Worm (Caenorhabditis elegans) whole organism, L2 larva: ENCODE measurements around the gene F53H1.4.

ENCODE experiments used
- C34F6.9 ChIP-seq: fragments of 150-350 bp; optimal IDR thresholded peaks from 2 replicates; lab custom pipeline; 2014; ENCODE audit warnings: missing biosample characterization, missing genetic modification characterization
- F13H6.1 ChIP-seq: sonication (generic microtip); optimal IDR thresholded peaks from 2 replicates; lab custom pipeline; 2016; ENCODE audit warnings: missing genetic modification characterization, missing compliant biosample characterization
- R02D3.7 ChIP-seq: fragments of 150-350 bp; optimal IDR thresholded peaks from 2 replicates; lab custom pipeline; 2014; ENCODE audit warnings: missing biosample characterization, missing genetic modification characterization
- Y55F3AM.14 ChIP-seq: fragments of 200-800 bp; sonication (Bioruptor generic); optimal IDR thresholded peaks from 2 replicates; lab custom pipeline; 2018; ENCODE audit warnings: mild to moderate bottlenecking, missing genetic modification characterization, missing compliant biosample characterization
- ZK546.5 ChIP-seq: sonication (generic microtip); optimal IDR thresholded peaks from 2 replicates; lab custom pipeline; 2017; ENCODE audit warnings: missing biosample characterization, missing genetic modification characterization
- alr-1 ChIP-seq: fragments of 150-350 bp; optimal IDR thresholded peaks from 2 replicates; lab custom pipeline; 2014; ENCODE audit warnings: missing biosample characterization, missing genetic modification characterization
- aly-2 ChIP-seq: fragments of 150-350 bp; optimal IDR thresholded peaks from 2 replicates; lab custom pipeline; 2014; ENCODE audit warnings: missing biosample characterization, missing genetic modification characterization
- ama-1 ChIP-seq: fragments of 150-350 bp; optimal IDR thresholded peaks from 2 replicates; lab custom pipeline; 2018; ENCODE audit warnings: inconsistent platforms
- blmp-1 ChIP-seq: sonication (generic microtip); optimal IDR thresholded peaks from 2 replicates; lab custom pipeline; 2017; ENCODE audit warnings: missing genetic modification characterization, mild to moderate bottlenecking, missing compliant biosample characterization, antibody characterized with exemption, moderate library complexity; ENCODE audit not compliant: insufficient read depth
- ceh-16 ChIP-seq: fragments of 150-350 bp; optimal IDR thresholded peaks from 2 replicates; lab custom pipeline; 2014; ENCODE audit warnings: missing biosample characterization, missing genetic modification characterization
- ceh-82 ChIP-seq: fragments of 150-350 bp; optimal IDR thresholded peaks from 2 replicates; lab custom pipeline; 2014; ENCODE audit warnings: missing biosample characterization, missing genetic modification characterization
- crh-2 ChIP-seq: sonication (generic microtip); optimal IDR thresholded peaks from 2 replicates; lab custom pipeline; 2017; ENCODE audit warnings: missing biosample characterization, missing genetic modification characterization
- dmd-4 ChIP-seq: sonication (generic microtip); optimal IDR thresholded peaks from 2 replicates; lab custom pipeline; 2017; ENCODE audit warnings: missing biosample characterization, missing genetic modification characterization
- egl-27 ChIP-seq: sonication (generic microtip); optimal IDR thresholded peaks from 3 replicates; lab custom pipeline; 2017; ENCODE audit warnings: missing biosample characterization, missing genetic modification reagents, missing genetic modification characterization
- elt-1 ChIP-seq: fragments of 150-350 bp; optimal IDR thresholded peaks from 2 replicates; lab custom pipeline; 2014; ENCODE audit warnings: missing biosample characterization, missing genetic modification characterization
- elt-3 ChIP-seq: sonication (generic microtip); optimal IDR thresholded peaks from 2 replicates; lab custom pipeline; 2017; ENCODE audit warnings: missing biosample characterization, missing genetic modification characterization
- fos-1 ChIP-seq: fragments of 150-350 bp; optimal IDR thresholded peaks from 2 replicates; lab custom pipeline; 2014; ENCODE audit warnings: missing biosample characterization, missing genetic modification characterization
- gmeb-1 ChIP-seq: fragments of 150-350 bp; optimal IDR thresholded peaks from 2 replicates; lab custom pipeline; 2014; ENCODE audit warnings: missing biosample characterization, missing genetic modification characterization
- lin-11 ChIP-seq: fragments of 150-350 bp; sonication (generic microtip); optimal IDR thresholded peaks from 2 replicates; lab custom pipeline; 2014; ENCODE audit warnings: missing biosample characterization, missing genetic modification characterization, inconsistent platforms, mixed read lengths
- lin-13 ChIP-seq: fragments of 150-350 bp; optimal IDR thresholded peaks from 2 replicates; lab custom pipeline; 2014; ENCODE audit warnings: missing biosample characterization, missing genetic modification reagents, missing genetic modification characterization
- lin-39 ChIP-seq: fragments of 150-350 bp; optimal IDR thresholded peaks from 2 replicates; lab custom pipeline; 2014; ENCODE audit warnings: missing biosample characterization, missing genetic modification reagents, missing genetic modification characterization
- lsy-2 ChIP-seq, 2 experiments: fragments of 150-350 bp in 1 of 2; sonication (generic microtip) in 1 of 2; optimal IDR thresholded peaks; 2 replicates each; lab custom pipeline; 2014 to 2017; ENCODE audit warnings: missing biosample characterization in 2 of 2, missing genetic modification characterization in 2 of 2
- mab-5 ChIP-seq: fragments of 150-350 bp; optimal IDR thresholded peaks from 2 replicates; lab custom pipeline; 2014; ENCODE audit warnings: missing biosample characterization, missing genetic modification characterization
- mbf-1 ChIP-seq: sonication (generic microtip); optimal IDR thresholded peaks from 2 replicates; lab custom pipeline; 2017; ENCODE audit warnings: missing biosample characterization, missing genetic modification characterization
- mdl-1 ChIP-seq, 2 experiments: fragments of 150-350 bp in 1 of 2; sonication (generic microtip) in 1 of 2; optimal IDR thresholded peaks; 2 replicates each; lab custom pipeline; 2017; ENCODE audit warnings: missing biosample characterization in 2 of 2, missing genetic modification characterization in 2 of 2
- nhr-10 ChIP-seq: sonication (generic microtip); optimal IDR thresholded peaks from 2 replicates; lab custom pipeline; 2017; ENCODE audit warnings: missing biosample characterization, missing genetic modification characterization
- nhr-11 ChIP-seq: fragments of 150-350 bp; optimal IDR thresholded peaks from 2 replicates; lab custom pipeline; 2014; ENCODE audit warnings: missing biosample characterization, missing genetic modification characterization
- nhr-12 ChIP-seq: fragments of 150-350 bp; optimal IDR thresholded peaks from 2 replicates; lab custom pipeline; 2014; ENCODE audit warnings: missing biosample characterization, missing genetic modification characterization
- nhr-129 ChIP-seq: fragments of 150-350 bp; optimal IDR thresholded peaks from 2 replicates; lab custom pipeline; 2014; ENCODE audit warnings: missing biosample characterization, missing genetic modification characterization
- nhr-21 ChIP-seq: fragments of 150-350 bp; optimal IDR thresholded peaks from 2 replicates; lab custom pipeline; 2014; ENCODE audit warnings: missing biosample characterization, missing genetic modification characterization
- nhr-23 ChIP-seq: fragments of 150-350 bp; optimal IDR thresholded peaks from 2 replicates; lab custom pipeline; 2014; ENCODE audit warnings: missing biosample characterization, missing genetic modification reagents, missing genetic modification characterization
- nhr-237 ChIP-seq: fragments of 150-350 bp; optimal IDR thresholded peaks from 2 replicates; lab custom pipeline; 2014; ENCODE audit warnings: missing biosample characterization, missing genetic modification characterization
- nhr-25 ChIP-seq: fragments of 150-350 bp; sonication (generic microtip); optimal IDR thresholded peaks from 3 replicates; lab custom pipeline; 2014; ENCODE audit warnings: missing biosample characterization, missing genetic modification characterization
- nhr-6 ChIP-seq: fragments of 150-350 bp; optimal IDR thresholded peaks from 2 replicates; lab custom pipeline; 2014; ENCODE audit warnings: missing biosample characterization, missing genetic modification characterization
- nhr-77 ChIP-seq: fragments of 150-350 bp; optimal IDR thresholded peaks from 2 replicates; lab custom pipeline; 2014; ENCODE audit warnings: missing biosample characterization, missing genetic modification characterization
- peb-1 ChIP-seq: fragments of 150-350 bp; optimal IDR thresholded peaks from 2 replicates; lab custom pipeline; 2014; ENCODE audit warnings: missing biosample characterization, missing genetic modification characterization
- sem-4 ChIP-seq: fragments of 150-350 bp; optimal IDR thresholded peaks from 2 replicates; lab custom pipeline; 2014; ENCODE audit warnings: missing biosample characterization, missing genetic modification reagents, missing genetic modification characterization
- skn-1 ChIP-seq: sonication (generic microtip); optimal IDR thresholded peaks from 2 replicates; lab custom pipeline; 2017; ENCODE audit warnings: missing biosample characterization, missing genetic modification characterization
- sma-3 ChIP-seq: sonication (generic microtip); optimal IDR thresholded peaks from 2 replicates; lab custom pipeline; 2016; ENCODE audit warnings: missing genetic modification reagents, missing genetic modification characterization, missing compliant biosample characterization
- sma-9 ChIP-seq, 2 experiments: fragments of 150-350 bp in 1 of 2; sonication (generic microtip) in 1 of 2; optimal IDR thresholded peaks; 2 replicates each; lab custom pipeline; 2014 to 2016; ENCODE audit warnings: missing genetic modification characterization in 2 of 2, mild to moderate bottlenecking in 1 of 2, missing biosample characterization in 1 of 2, missing compliant biosample characterization in 1 of 2, missing genetic modification reagents in 1 of 2, moderate library complexity in 1 of 2
- snpc-4 ChIP-seq: fragments of 150-350 bp; optimal IDR thresholded peaks from 2 replicates; lab custom pipeline; 2014; ENCODE audit warnings: missing biosample characterization, missing genetic modification characterization
- unc-39 ChIP-seq: fragments of 150-350 bp; optimal IDR thresholded peaks from 2 replicates; lab custom pipeline; 2014; ENCODE audit warnings: missing biosample characterization, missing genetic modification characterization
- unc-55 ChIP-seq: fragments of 150-350 bp; sonication (generic microtip); optimal IDR thresholded peaks from 3 replicates; lab custom pipeline; 2014; ENCODE audit warnings: missing biosample characterization, missing genetic modification reagents, missing genetic modification characterization
- unc-62 ChIP-seq: fragments of 150-350 bp; optimal IDR thresholded peaks from 2 replicates; lab custom pipeline; 2014; ENCODE audit warnings: missing biosample characterization, missing genetic modification reagents, missing genetic modification characterization
- zag-1 ChIP-seq: fragments of 150-350 bp; optimal IDR thresholded peaks from 2 replicates; lab custom pipeline; 2014; ENCODE audit warnings: missing biosample characterization, missing genetic modification characterization
- ztf-1 ChIP-seq: fragments of 200-800 bp; sonication (Bioruptor generic); conservative IDR thresholded peaks from 2 replicates; pipeline ENCODE4 v1.3.6; 2022; ENCODE audit warnings: missing genetic modification characterization, missing compliant biosample characterization
- ztf-11 ChIP-seq: sonication (generic microtip); optimal IDR thresholded peaks from 2 replicates; lab custom pipeline; 2017; ENCODE audit warnings: missing biosample characterization, missing genetic modification characterization
- ztf-4 ChIP-seq: fragments of 150-350 bp; optimal IDR thresholded peaks from 2 replicates; lab custom pipeline; 2014; ENCODE audit warnings: missing biosample characterization, missing genetic modification characterization

The F53H1.4 gene

DNA sequence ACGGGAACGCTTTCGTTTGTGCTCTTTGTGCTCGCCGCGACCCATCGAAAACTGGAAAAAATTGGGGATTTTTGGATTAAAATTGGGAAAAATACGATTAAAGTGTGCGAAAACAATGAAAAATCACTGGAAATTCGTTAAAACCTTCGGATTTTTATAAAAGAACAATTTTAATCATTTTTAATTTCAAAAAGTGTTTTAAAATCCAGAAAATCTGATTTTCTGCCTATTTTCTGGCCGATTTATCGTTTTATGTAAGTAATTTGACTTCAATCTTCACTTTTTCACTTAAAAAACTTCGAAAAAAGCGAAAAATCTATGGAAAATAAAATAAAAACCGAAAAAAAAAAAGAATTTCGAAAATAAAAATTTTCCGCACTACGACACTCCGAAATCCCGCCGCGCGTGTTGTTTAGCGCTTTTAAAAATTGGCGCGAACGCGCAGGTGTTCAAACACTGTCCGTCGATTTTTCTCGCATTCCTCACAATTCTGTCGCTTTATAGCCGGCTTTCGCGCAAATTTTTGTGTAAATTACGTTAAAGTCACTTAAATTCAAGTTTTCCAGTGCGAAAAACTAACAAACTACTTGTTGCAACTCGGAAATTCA lies at the start of gene F53H1.4, which contains the start of gene ddx-46:
F53H1.4 (plus strand) TSS at position 567 of the 608 bp plus-strand sequence.
ddx-46 (minus strand) TSS at position 51 of the 608 bp plus-strand sequence.
- no peak for TF ChIP-seq lin-11
- no peak for TF ChIP-seq Y55F3AM.14 (GFP tag; lab: Kevin White, UChicago)
- TF ChIP-seq fos-1 = no peak
- TF ChIP-seq aly-2 (tag; lab: Kevin White, UChicago) = no peak
- TF ChIP-seq unc-39 (tag; lab: Kevin White, UChicago) = no peak
- no peak for TF ChIP-seq elt-1
- no peak for TF ChIP-seq ceh-16
- TF ChIP-seq lin-39 = no peak
- TF ChIP-seq crh-2 (tag; lab: Kevin White, UChicago) = no peak
- no peak for TF ChIP-seq blmp-1 (tag; lab: Kevin White, UChicago)
- no peak for TF ChIP-seq sma-9 (GFP tag; optimal IDR thresholded peaks at IDR 0.05; lab: Kevin White, UChicago)
- no peak for TF ChIP-seq sma-9 (tag; optimal IDR thresholded peaks at IDR 0.05; lab: Kevin White, UChicago)
- no peak for TF ChIP-seq nhr-21 (tag; lab: Kevin White, UChicago)
- no peak for TF ChIP-seq nhr-12 (tag; lab: Kevin White, UChicago)
- TF ChIP-seq alr-1 (tag; lab: Kevin White, UChicago) = no peak
- no peak for TF ChIP-seq F13H6.1 (tag; lab: Kevin White, UChicago)
- no peak for TF ChIP-seq mab-5
- no peak for TF ChIP-seq ztf-11 (tag; lab: Kevin White, UChicago)
- peak; percentile 9 for TF ChIP-seq lin-13 (GFP tag; lab: Kevin White, UChicago)
- TF ChIP-seq mbf-1 = no peak
- peak; percentile 88 for TF ChIP-seq gmeb-1 (tag; lab: Kevin White, UChicago)
- TF ChIP-seq ceh-82 = no peak
- no peak for TF ChIP-seq ztf-4 (tag; lab: Kevin White, UChicago)
- TF ChIP-seq sma-3 (GFP tag; lab: Kevin White, UChicago) = peak; percentile 4
- TF ChIP-seq snpc-4 (tag; lab: Kevin White, UChicago) = no peak
- no peak for TF ChIP-seq nhr-77 (tag; lab: Kevin White, UChicago)
- peak; percentile 17 for TF ChIP-seq C34F6.9 (tag; lab: Kevin White, UChicago)
- no peak for TF ChIP-seq R02D3.7 (tag; lab: Kevin White, UChicago)
- TF ChIP-seq zag-1 (tag; lab: Kevin White, UChicago) = no peak
- TF ChIP-seq ZK546.5 (tag; lab: Kevin White, UChicago) = no peak
- TF ChIP-seq mdl-1 (tag; optimal IDR thresholded peaks at IDR 0.05; lab: Kevin White, UChicago) = no peak
- TF ChIP-seq nhr-25 (tag; lab: Kevin White, UChicago) = peak; percentile 28
- TF ChIP-seq egl-27 (tag; lab: Kevin White, UChicago) = peak; percentile 0
- no peak for TF ChIP-seq sem-4 (tag; lab: Kevin White, UChicago)
- peak; percentile 71 for TF ChIP-seq unc-55 (GFP tag; lab: Kevin White, UChicago)
- no peak for TF ChIP-seq nhr-10 (tag; lab: Kevin White, UChicago)
- TF ChIP-seq nhr-11 = no peak
- TF ChIP-seq ama-1 (lab: Kevin White, UChicago) = no peak
- TF ChIP-seq unc-62 = no peak
- no peak for TF ChIP-seq nhr-6
- no peak for TF ChIP-seq nhr-23 (tag; lab: Kevin White, UChicago)
- TF ChIP-seq lsy-2 (tag; optimal IDR thresholded peaks at IDR 0.05; lab: Kevin White, UChicago) = peak; percentile 31 to 62
- TF ChIP-seq elt-3 (tag; lab: Kevin White, UChicago) = no peak
- no peak for TF ChIP-seq skn-1 (tag; lab: Kevin White, UChicago)
- TF ChIP-seq nhr-237 (tag; lab: Kevin White, UChicago) = no peak
- no peak for TF ChIP-seq peb-1 (tag; lab: Kevin White, UChicago)
- TF ChIP-seq dmd-4 (tag; lab: Kevin White, UChicago) = no peak
- no peak for TF ChIP-seq ztf-1 (GFP tag; lab: Robert Waterston, UW)
- TF ChIP-seq nhr-129 (tag; lab: Kevin White, UChicago) = peak; percentile 18
- TF ChIP-seq, all 48 proteins: peak for 9
